Worm (Caenorhabditis elegans): ENCODE results near the gene acs-21.

acs-21 gene

DNA sequence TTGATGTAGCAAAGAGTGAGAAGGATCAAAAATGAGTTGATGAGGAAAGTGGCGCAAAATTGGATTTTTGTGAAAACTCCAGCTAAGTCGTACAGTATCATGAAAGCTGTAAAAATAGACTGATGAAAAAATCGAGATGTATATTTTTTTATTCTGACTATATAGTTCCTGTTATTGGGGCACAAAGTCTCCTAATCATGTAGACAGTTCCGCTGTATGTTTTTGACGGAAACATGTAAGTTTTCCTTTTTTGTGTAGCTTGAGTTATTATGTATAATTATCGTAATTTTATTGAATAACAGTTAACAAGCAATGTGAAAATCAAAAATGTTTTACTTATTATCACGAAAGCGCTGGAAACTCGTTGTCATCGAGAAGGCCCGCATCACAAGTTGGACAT lies 18.6 kb downstream of the acs-21 start, which contains the start of gene str-68:
str-68 (minus strand) TSS at position 101 of the 400 bp plus-strand sequence.
- TF ChIP-seq ref-1 (GFP tag; conservative IDR thresholded peaks at IDR 0.05) (no peak), klf-2 (GFP tag; conservative IDR thresholded peaks at IDR 0.05) (no peak), flt-1 (GFP tag; IDR thresholded peaks at IDR 0.05) (no peak), tab-1 (GFP tag; IDR thresholded peaks at IDR 0.05) (no peak), cog-1 (tag; optimal IDR thresholded peaks at IDR 0.05) (no peak), med-1 (GFP tag; optimal IDR thresholded peaks at IDR 0.05; ENCODE audit: insufficient read depth) (no peak)

- TF ChIP-seq med-1 (GFP tag; optimal IDR thresholded peaks at IDR 0.05; ENCODE audit: insufficient read depth), result no peak
- no peak for TF ChIP-seq T22C8.4 (GFP tag; IDR thresholded peaks at IDR 0.05)
- no peak for TF ChIP-seq ztf-23 (GFP tag; IDR thresholded peaks at IDR 0.05)
- no peak for TF ChIP-seq tab-1 (GFP tag; IDR thresholded peaks at IDR 0.05)
- no peak for TF ChIP-seq cog-1 (tag; optimal IDR thresholded peaks at IDR 0.05)
- no peak for TF ChIP-seq flt-1 (GFP tag; IDR thresholded peaks at IDR 0.05)
- TF ChIP-seq ztf-29 (GFP tag; IDR thresholded peaks at IDR 0.05), result no peak
- no peak for TF ChIP-seq ref-1 (GFP tag; conservative IDR thresholded peaks at IDR 0.05)
- no peak for TF ChIP-seq klf-2 (GFP tag; conservative IDR thresholded peaks at IDR 0.05)
These were observed 23.3 kb downstream of the acs-21 start for ce11 chrV:3112198-3112597.

DNA sequence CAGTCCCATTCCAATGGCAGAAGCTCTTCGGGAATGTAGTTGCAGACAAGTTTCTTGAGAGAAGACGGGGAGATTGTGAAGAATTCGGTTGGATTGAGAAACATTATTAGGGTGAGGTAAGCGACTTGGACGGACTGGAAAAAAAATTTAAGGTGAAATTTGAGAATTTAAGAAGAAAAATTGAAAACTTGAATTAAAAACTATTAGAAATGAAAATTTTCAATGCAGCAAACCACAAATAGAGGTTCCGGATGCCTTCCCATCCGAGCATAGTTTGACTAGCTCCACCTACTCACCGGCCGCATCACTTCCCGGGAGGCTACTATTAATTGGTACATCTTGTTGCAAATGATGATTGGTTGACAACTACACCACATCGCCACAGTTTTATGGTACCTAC lies 24.9 kb downstream of the acs-21 start, which contains the start of gene Y73C8C.8:
Y73C8C.8 (minus strand) TSS at position 101 of the 400 bp plus-strand sequence.
- TF ChIP-seq ref-1 (GFP tag; conservative IDR thresholded peaks at IDR 0.05) (no peak), med-1 (GFP tag; optimal IDR thresholded peaks at IDR 0.05; ENCODE audit: insufficient read depth) (no peak), tab-1 (GFP tag; IDR thresholded peaks at IDR 0.05) (no peak), cog-1 (tag; optimal IDR thresholded peaks at IDR 0.05) (no peak), ztf-29 (GFP tag; IDR thresholded peaks at IDR 0.05) (no peak), flt-1 (GFP tag; IDR thresholded peaks at IDR 0.05) (no peak), klf-2 (GFP tag; conservative IDR thresholded peaks at IDR 0.05) (no peak)

DNA sequence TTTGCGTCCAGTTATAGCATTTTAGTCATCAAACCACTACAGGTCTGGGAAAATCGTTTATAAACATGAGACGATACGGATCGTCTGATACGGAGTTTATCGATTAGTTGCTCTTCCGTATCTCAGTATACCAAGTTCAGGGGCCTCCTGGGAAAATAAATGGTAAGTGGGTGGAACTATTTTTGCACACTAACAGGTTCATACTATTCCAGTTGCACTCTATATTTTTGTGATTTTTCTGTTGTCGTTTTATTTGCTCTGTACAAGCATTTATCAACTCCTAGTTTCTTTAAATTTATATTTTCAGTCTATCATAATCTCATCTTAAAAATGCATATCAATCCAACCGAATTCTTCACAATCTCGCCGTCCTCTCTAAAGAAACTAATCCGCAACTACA lies 26.1 kb downstream of the acs-21 start, which contains the start of gene Y73C8C.3:
Y73C8C.3 (plus strand) TSS at position 301 of the 400 bp plus-strand sequence.
- TF ChIP-seq ztf-23 (GFP tag; IDR thresholded peaks at IDR 0.05) (no peak), tab-1 (GFP tag; IDR thresholded peaks at IDR 0.05) (no peak), T22C8.4 (GFP tag; IDR thresholded peaks at IDR 0.05) (no peak), ref-1 (GFP tag; conservative IDR thresholded peaks at IDR 0.05) (no peak), flt-1 (GFP tag; IDR thresholded peaks at IDR 0.05) (no peak), cog-1 (tag; optimal IDR thresholded peaks at IDR 0.05) (no peak), klf-2 (GFP tag; conservative IDR thresholded peaks at IDR 0.05) (no peak), ztf-29 (GFP tag; IDR thresholded peaks at IDR 0.05) (no peak), med-1 (GFP tag; optimal IDR thresholded peaks at IDR 0.05; ENCODE audit: insufficient read depth) (no peak)

- no peak for TF ChIP-seq ref-1 (GFP tag; conservative IDR thresholded peaks at IDR 0.05)
- TF ChIP-seq klf-2 (GFP tag; conservative IDR thresholded peaks at IDR 0.05), result no peak
- TF ChIP-seq ztf-29 (GFP tag; IDR thresholded peaks at IDR 0.05), result no peak
- TF ChIP-seq ztf-23 (GFP tag; IDR thresholded peaks at IDR 0.05), result no peak
- TF ChIP-seq T22C8.4 (GFP tag; IDR thresholded peaks at IDR 0.05), result no peak
- TF ChIP-seq flt-1 (GFP tag; IDR thresholded peaks at IDR 0.05), result no peak
- no peak for TF ChIP-seq tab-1 (GFP tag; IDR thresholded peaks at IDR 0.05)
- no peak for TF ChIP-seq cog-1 (tag; optimal IDR thresholded peaks at IDR 0.05)
- TF ChIP-seq med-1 (GFP tag; optimal IDR thresholded peaks at IDR 0.05; ENCODE audit: insufficient read depth), result no peak
These were observed 29.3 kb downstream of the acs-21 start, which contains the start of gene clec-210 for ce11 chrV:3118167-3118566. clec-210 (plus strand) TSS chrV:3118377.

ce11 chrV:3119185-3119584 lies 30.3 kb downstream of the acs-21 start:
- TF ChIP-seq ref-1 (GFP tag; conservative IDR thresholded peaks at IDR 0.05), result no peak
- TF ChIP-seq tab-1 (GFP tag; IDR thresholded peaks at IDR 0.05), result no peak
- no peak for TF ChIP-seq cog-1 (tag; optimal IDR thresholded peaks at IDR 0.05)
- TF ChIP-seq T22C8.4 (GFP tag; IDR thresholded peaks at IDR 0.05), result no peak
- TF ChIP-seq flt-1 (GFP tag; IDR thresholded peaks at IDR 0.05), result no peak
- no peak for TF ChIP-seq ztf-29 (GFP tag; IDR thresholded peaks at IDR 0.05)
- TF ChIP-seq med-1 (GFP tag; optimal IDR thresholded peaks at IDR 0.05; ENCODE audit: insufficient read depth), result no peak
- no peak for TF ChIP-seq klf-2 (GFP tag; conservative IDR thresholded peaks at IDR 0.05)
- TF ChIP-seq ztf-23 (GFP tag; IDR thresholded peaks at IDR 0.05), result no peak

DNA sequence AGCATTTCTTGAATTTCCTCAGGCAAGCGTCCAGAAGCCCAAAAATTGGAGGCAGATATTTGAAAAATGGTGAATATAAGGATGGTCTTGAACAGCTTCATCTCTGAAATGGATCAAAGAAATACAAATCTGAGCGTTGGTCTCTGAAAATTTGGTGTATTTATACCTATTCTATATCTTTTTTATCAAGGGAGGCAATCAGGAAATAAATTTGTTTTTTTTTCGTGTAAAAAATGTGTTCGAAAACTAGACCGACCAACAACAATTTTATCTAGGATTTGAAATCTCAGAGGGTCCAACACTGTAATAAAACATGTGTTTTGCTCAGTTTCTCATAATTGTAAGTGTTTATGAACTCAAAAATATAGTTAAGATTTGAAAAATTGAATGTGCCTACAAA lies 32.9 kb downstream of the acs-21 start, which contains the start of gene srt-56:
srt-56 (minus strand) TSS at position 101 of the 400 bp plus-strand sequence.
- TF ChIP-seq flt-1 (GFP tag; IDR thresholded peaks at IDR 0.05), result no peak
- TF ChIP-seq med-1 (GFP tag; optimal IDR thresholded peaks at IDR 0.05; ENCODE audit: insufficient read depth), result no peak
- TF ChIP-seq tab-1 (GFP tag; IDR thresholded peaks at IDR 0.05), result no peak
- TF ChIP-seq ref-1 (GFP tag; conservative IDR thresholded peaks at IDR 0.05), result no peak
- TF ChIP-seq T22C8.4 (GFP tag; IDR thresholded peaks at IDR 0.05), result no peak
- no peak for TF ChIP-seq ztf-29 (GFP tag; IDR thresholded peaks at IDR 0.05)
- no peak for TF ChIP-seq ztf-23 (GFP tag; IDR thresholded peaks at IDR 0.05)
- TF ChIP-seq klf-2 (GFP tag; conservative IDR thresholded peaks at IDR 0.05), result no peak
- no peak for TF ChIP-seq cog-1 (tag; optimal IDR thresholded peaks at IDR 0.05)

DNA sequence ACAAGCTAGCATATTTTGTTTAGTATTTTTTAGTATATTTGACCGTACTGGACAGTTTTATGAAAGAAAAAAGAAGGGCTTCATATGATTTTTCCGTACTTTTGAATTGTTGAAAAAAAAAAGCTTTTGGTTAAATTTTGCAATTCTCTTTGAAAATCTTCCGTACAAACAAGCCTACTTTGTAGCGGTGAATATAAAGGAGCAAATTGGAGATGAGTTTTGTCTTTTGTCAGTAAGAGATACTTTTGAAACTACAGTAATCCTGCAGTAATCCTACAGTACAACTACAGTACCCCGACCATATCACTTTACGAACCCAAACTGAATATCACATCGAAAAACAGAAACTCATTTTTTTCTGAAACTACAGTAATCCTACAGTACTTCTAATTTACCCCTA lies 33.5 kb downstream of the acs-21 start:
- TF ChIP-seq med-1 (GFP tag; optimal IDR thresholded peaks at IDR 0.05; ENCODE audit: insufficient read depth) (no peak), klf-2 (GFP tag; conservative IDR thresholded peaks at IDR 0.05) (no peak), ref-1 (GFP tag; conservative IDR thresholded peaks at IDR 0.05) (no peak), flt-1 (GFP tag; IDR thresholded peaks at IDR 0.05) (no peak), T22C8.4 (GFP tag; IDR thresholded peaks at IDR 0.05) (no peak), tab-1 (GFP tag; IDR thresholded peaks at IDR 0.05) (no peak)

DNA sequence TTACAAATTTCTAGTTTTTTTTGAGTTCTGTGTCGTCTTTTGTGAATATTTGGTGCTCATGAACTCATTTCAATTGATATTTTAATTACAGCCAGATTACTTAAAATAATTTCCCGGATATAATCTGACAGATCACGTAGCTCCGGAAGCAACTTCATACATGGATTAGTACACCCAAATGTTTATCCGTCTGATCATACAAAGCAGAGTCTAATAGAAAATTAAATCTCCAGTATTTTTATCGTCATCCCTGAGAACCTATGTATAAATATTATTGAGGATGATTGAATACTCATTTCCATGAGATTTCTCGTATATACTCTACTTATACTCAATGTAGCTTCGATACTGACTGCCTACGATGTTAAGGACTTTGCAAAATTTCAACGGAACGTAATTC lies 36.0 kb downstream of the acs-21 start, which contains the start of gene Y73C8C.12:
Y73C8C.12 (plus strand) TSS at position 301 of the 400 bp plus-strand sequence.
- TF ChIP-seq ztf-29 (GFP tag; IDR thresholded peaks at IDR 0.05) (no peak), ztf-23 (GFP tag; IDR thresholded peaks at IDR 0.05) (no peak), klf-2 (GFP tag; conservative IDR thresholded peaks at IDR 0.05) (no peak), ref-1 (GFP tag; conservative IDR thresholded peaks at IDR 0.05) (no peak), med-1 (GFP tag; optimal IDR thresholded peaks at IDR 0.05; ENCODE audit: insufficient read depth) (no peak), cog-1 (tag; optimal IDR thresholded peaks at IDR 0.05) (no peak), tab-1 (GFP tag; IDR thresholded peaks at IDR 0.05) (no peak), T22C8.4 (GFP tag; IDR thresholded peaks at IDR 0.05) (no peak), flt-1 (GFP tag; IDR thresholded peaks at IDR 0.05) (no peak)

- TF ChIP-seq tab-1 (GFP tag; IDR thresholded peaks at IDR 0.05) (no peak), klf-2 (GFP tag; conservative IDR thresholded peaks at IDR 0.05) (no peak), ztf-23 (GFP tag; IDR thresholded peaks at IDR 0.05) (no peak), ztf-29 (GFP tag; IDR thresholded peaks at IDR 0.05) (no peak), T22C8.4 (GFP tag; IDR thresholded peaks at IDR 0.05) (no peak), ref-1 (GFP tag; conservative IDR thresholded peaks at IDR 0.05) (no peak), cog-1 (tag; optimal IDR thresholded peaks at IDR 0.05) (no peak), med-1 (GFP tag; optimal IDR thresholded peaks at IDR 0.05; ENCODE audit: insufficient read depth) (no peak), flt-1 (GFP tag; IDR thresholded peaks at IDR 0.05) (no peak)
These were observed 38.8 kb downstream of the acs-21 start, which contains the start of gene Y73C8C.10 for ce11 chrV:3127670-3128069. Y73C8C.10 (minus strand) TSS chrV:3127770.

Measured in whole organism, midembryonic.